Fruit fly (Drosophila melanogaster): ENCODE data around the gene Naglu.
A peak's percentile ranks its signal among the peaks of the same experiment; 100 is the strongest.

The Naglu gene

dm6 chr2L:8382646-8383045 is 29.0 kb downstream of the Naglu start, which contains the start of the genes CG13392 and Rcd4 (continued):
- no peak for TF ChIP-seq Trl (optimal IDR thresholded peaks at IDR 0.05)
- peak; percentile 75 for TF ChIP-seq Trl (GFP tag; optimal IDR thresholded peaks at IDR 0.05)
- no peak for TF ChIP-seq CG12236 (GFP tag; optimal IDR thresholded peaks at IDR 0.05)
- TF ChIP-seq CG14441 (GFP tag; IDR thresholded peaks at IDR 0.05) = peak; percentile 36; the same call in 1 of the 2 replicates
- TF ChIP-seq Gsc (GFP tag; IDR thresholded peaks at IDR 0.05) = no peak
- peak; percentile 53 for TF ChIP-seq CG14014 (GFP tag; IDR thresholded peaks at IDR 0.05)
- TF ChIP-seq CG11398 (GFP tag; optimal IDR thresholded peaks at IDR 0.05) = peak; percentile 65
- TF ChIP-seq CG11456 (GFP tag; IDR thresholded peaks at IDR 0.05) = peak; percentile 78
- TF ChIP-seq zen2 (GFP tag; IDR thresholded peaks at IDR 0.05; ENCODE audit: partially characterized antibody) = peak; percentile 72; the same call in 2 of the 3 replicates
- peak; percentile 5 for TF ChIP-seq gcm2 (GFP tag; optimal IDR thresholded peaks at IDR 0.05)
- TF ChIP-seq crc (GFP tag; optimal IDR thresholded peaks at IDR 0.05) = peak; percentile 69
- peak; percentile 20 for TF ChIP-seq org-1 (GFP tag; optimal IDR thresholded peaks at IDR 0.05)
- TF ChIP-seq CG16815 (GFP tag; optimal IDR thresholded peaks at IDR 0.05) = peak; percentile 24
- peak; percentile 75 for TF ChIP-seq Fer1 (GFP tag; optimal IDR thresholded peaks at IDR 0.05)
- peak; percentile 46 for TF ChIP-seq CG11504 (tag; optimal IDR thresholded peaks at IDR 0.05)
- TF ChIP-seq fd64A (GFP tag; optimal IDR thresholded peaks at IDR 0.05) = no peak
- TF ChIP-seq tin (GFP tag; optimal IDR thresholded peaks at IDR 0.05) = peak; percentile 72
- peak; percentile 81 for TF ChIP-seq Ets97D (GFP tag; optimal IDR thresholded peaks at IDR 0.05)
- peak; percentile 80 for TF ChIP-seq CG13894 (tag; optimal IDR thresholded peaks at IDR 0.05)
- TF ChIP-seq CG1024 (GFP tag; IDR thresholded peaks at IDR 0.05) = 0 out of 2 replicates have a peak, but pooled peaks have one; percentile 16
- TF ChIP-seq Gug (GFP tag; IDR thresholded peaks at IDR 0.05) = peak; percentile 48; the same call in 1 of the 4 replicates
- TF ChIP-seq CG34376 (GFP tag; optimal IDR thresholded peaks at IDR 0.05) = peak; percentile 66
- peak; percentile 66 for TF ChIP-seq row (GFP tag; IDR thresholded peaks at IDR 0.05)
- no peak for TF ChIP-seq Hmx (GFP tag; optimal IDR thresholded peaks at IDR 0.05)
- TF ChIP-seq Rx (GFP tag; IDR thresholded peaks at IDR 0.05) = no peak
- TF ChIP-seq unpg (GFP tag; optimal IDR thresholded peaks at IDR 0.05) = peak; percentile 49
- peak; percentile 57 for TF ChIP-seq CG9817 (tag; optimal IDR thresholded peaks at IDR 0.05)
- no peak for TF ChIP-seq Lim3 (GFP tag; IDR thresholded peaks at IDR 0.05)
- TF ChIP-seq CG8765 (GFP tag; IDR thresholded peaks at IDR 0.05) = 0 out of 2 replicates have a peak, but pooled peaks have one; percentile 30
- TF ChIP-seq CG12769 (tag; optimal IDR thresholded peaks at IDR 0.05) = peak; percentile 72
- TF ChIP-seq B-H2 (GFP tag; optimal IDR thresholded peaks at IDR 0.05) = peak; percentile 76
- peak; percentile 33; the same call in 1 of the 2 replicates for TF ChIP-seq E2f1 (GFP tag; IDR thresholded peaks at IDR 0.05)
- TF ChIP-seq CG7987 (GFP tag; optimal IDR thresholded peaks at IDR 0.05) = peak; percentile 71
- TF ChIP-seq eve (GFP tag; optimal IDR thresholded peaks at IDR 0.05) = no peak
- TF ChIP-seq cg (GFP tag; optimal IDR thresholded peaks at IDR 0.05) = no peak
- peak; percentile 9 for TF ChIP-seq psq (GFP tag; optimal IDR thresholded peaks at IDR 0.05)
- peak; percentile 42 for TF ChIP-seq Sry-β (GFP tag; optimal IDR thresholded peaks at IDR 0.05)
- peak; percentile 21 for TF ChIP-seq dmrt11E (tag; optimal IDR thresholded peaks at IDR 0.05)
- no peak for TF ChIP-seq sc (optimal IDR thresholded peaks at IDR 0.05)
- no peak for TF ChIP-seq sc (GFP tag; optimal IDR thresholded peaks at IDR 0.05)
- peak; percentile 33 for TF ChIP-seq Dp (GFP tag; optimal IDR thresholded peaks at IDR 0.05)
- peak; percentile 73 to 82 for TF ChIP-seq Pdp1 (GFP tag; optimal IDR thresholded peaks at IDR 0.05)
- TF ChIP-seq Abd-B (GFP tag; optimal IDR thresholded peaks at IDR 0.05) = no peak
- TF ChIP-seq sens (GFP tag) = peak; percentile 91
- TF ChIP-seq pfk (GFP tag; optimal IDR thresholded peaks at IDR 0.05) = no peak
- peak; percentile 64 for TF ChIP-seq CG3163 (GFP tag; optimal IDR thresholded peaks at IDR 0.05)
- peak; percentile 65 for TF ChIP-seq trem (tag; optimal IDR thresholded peaks at IDR 0.05)
- TF ChIP-seq CG31441 (GFP tag; IDR thresholded peaks at IDR 0.05) = no peak
- TF ChIP-seq CG11696 (GFP tag; IDR thresholded peaks at IDR 0.05) = no peak
- no peak for TF ChIP-seq CG31365 (tag; optimal IDR thresholded peaks at IDR 0.05)
- TF ChIP-seq cwo (GFP tag; optimal IDR thresholded peaks at IDR 0.05) = no peak
- TF ChIP-seq wek (GFP tag; optimal IDR thresholded peaks at IDR 0.05) = no peak

Measured in whole organism, embryonic.